Worm (Caenorhabditis elegans): ENCODE results near the gene B0198.2.
A peak's percentile ranks its signal among the peaks of the same experiment; 100 is the strongest.

The B0198.2 gene

DNA sequence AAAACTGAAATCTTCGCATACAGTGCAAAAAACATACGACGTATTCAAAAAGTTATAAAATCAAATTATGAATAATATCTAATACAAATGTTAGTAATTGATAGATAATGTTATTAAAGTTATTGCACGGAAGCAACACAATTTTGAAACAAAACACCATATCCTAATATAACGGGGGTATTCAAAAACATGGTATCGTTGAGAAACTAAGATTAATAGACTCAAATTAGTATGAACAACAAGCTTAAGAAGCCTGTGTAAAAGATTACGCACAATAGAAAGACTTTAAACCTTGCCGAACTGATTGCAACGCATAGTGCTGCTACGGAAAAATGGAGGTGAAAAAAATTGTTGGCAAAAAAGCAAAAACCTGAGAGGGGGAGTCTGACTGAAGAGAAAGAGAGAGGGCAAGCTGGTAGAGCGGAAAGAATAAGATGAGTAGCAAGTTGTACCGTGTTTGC is 20.0 kb upstream of the B0198.2 start, which contains the start of gene sma-5:
TSS of gene sma-5 (minus strand) at position 51 of the 461 bp plus-strand sequence.
- TF ChIP-seq flt-1 (GFP tag; IDR thresholded peaks at IDR 0.05) (no peak), ets-7 (tag; optimal IDR thresholded peaks at IDR 0.05) (no peak), tbx-11 (GFP tag; IDR thresholded peaks at IDR 0.05) (no peak), B0310.2 (tag; optimal IDR thresholded peaks at IDR 0.05) (no peak), pes-1 (GFP tag; IDR thresholded peaks at IDR 0.05) (no peak), hmbx-1 (tag; optimal IDR thresholded peaks at IDR 0.05) (no peak), tbx-37 (GFP tag; conservative IDR thresholded peaks at IDR 0.05) (no peak), ceh-36 (tag; optimal IDR thresholded peaks at IDR 0.05) (no peak), F13C5.2 (tag; optimal IDR thresholded peaks at IDR 0.05) (no peak), hmg-4 (GFP tag; optimal IDR thresholded peaks at IDR 0.05) (no peak), tra-4 (tag; optimal IDR thresholded peaks at IDR 0.05) (no peak), sea-1 (GFP tag; conservative IDR thresholded peaks at IDR 0.05) (no peak), ama-1 (optimal IDR thresholded peaks at IDR 0.05) (no peak), scrt-1 (GFP tag; IDR thresholded peaks at IDR 0.05) (no peak), hnd-1 (tag; optimal IDR thresholded peaks at IDR 0.05) (no peak)

- no peak for TF ChIP-seq aly-1 (tag; optimal IDR thresholded peaks at IDR 0.05)
- TF ChIP-seq pes-1 (GFP tag; IDR thresholded peaks at IDR 0.05), result no peak
- no peak for TF ChIP-seq tra-4 (tag; optimal IDR thresholded peaks at IDR 0.05)
- no peak for TF ChIP-seq scrt-1 (GFP tag; IDR thresholded peaks at IDR 0.05)
- TF ChIP-seq hmbx-1 (tag; optimal IDR thresholded peaks at IDR 0.05), result no peak
- TF ChIP-seq F13C5.2 (tag; optimal IDR thresholded peaks at IDR 0.05), result no peak
- no peak for TF ChIP-seq ceh-13 (GFP tag; optimal IDR thresholded peaks at IDR 0.05)
- no peak for TF ChIP-seq hnd-1 (tag; optimal IDR thresholded peaks at IDR 0.05)
- TF ChIP-seq hmg-4 (GFP tag; optimal IDR thresholded peaks at IDR 0.05), result no peak
- TF ChIP-seq B0310.2 (tag; optimal IDR thresholded peaks at IDR 0.05), result no peak
- no peak for TF ChIP-seq tbx-37 (GFP tag; conservative IDR thresholded peaks at IDR 0.05)
- no peak for TF ChIP-seq tbx-11 (GFP tag; IDR thresholded peaks at IDR 0.05)
- no peak for TF ChIP-seq flt-1 (GFP tag; IDR thresholded peaks at IDR 0.05)
- no peak for TF ChIP-seq ceh-36 (tag; optimal IDR thresholded peaks at IDR 0.05)
These were observed 19.1 kb upstream of the B0198.2 start for ce11 chrX:12006470-12006869.

- TF ChIP-seq ama-1 (optimal IDR thresholded peaks at IDR 0.05) (no peak), hmg-4 (GFP tag; optimal IDR thresholded peaks at IDR 0.05) (no peak), hnd-1 (tag; optimal IDR thresholded peaks at IDR 0.05) (no peak), tbx-37 (GFP tag; conservative IDR thresholded peaks at IDR 0.05) (no peak), hmbx-1 (tag; optimal IDR thresholded peaks at IDR 0.05) (no peak), F13C5.2 (tag; optimal IDR thresholded peaks at IDR 0.05) (no peak), ceh-36 (tag; optimal IDR thresholded peaks at IDR 0.05) (no peak), ceh-13 (GFP tag; optimal IDR thresholded peaks at IDR 0.05) (no peak), tra-4 (tag; optimal IDR thresholded peaks at IDR 0.05) (no peak)
These were observed 17.6 kb upstream of the B0198.2 start for ce11 chrX:12007905-12008466.

- TF ChIP-seq F13C5.2 (tag; optimal IDR thresholded peaks at IDR 0.05) (peak; percentile 47), tbx-37 (GFP tag; conservative IDR thresholded peaks at IDR 0.05) (0 out of 2 replicates have a peak, but pooled peaks have one; percentile 8), scrt-1 (GFP tag; IDR thresholded peaks at IDR 0.05) (no peak)
These were observed 7.5 kb upstream of the B0198.2 start, which contains the start of the genes nmat-1 and ucr-2.1 for ce11 chrX:12017908-12018479. TSS of gene nmat-1 (minus strand) at chrX:12018043. TSS of gene ucr-2.1 (plus strand) at chrX:12018429.

DNA sequence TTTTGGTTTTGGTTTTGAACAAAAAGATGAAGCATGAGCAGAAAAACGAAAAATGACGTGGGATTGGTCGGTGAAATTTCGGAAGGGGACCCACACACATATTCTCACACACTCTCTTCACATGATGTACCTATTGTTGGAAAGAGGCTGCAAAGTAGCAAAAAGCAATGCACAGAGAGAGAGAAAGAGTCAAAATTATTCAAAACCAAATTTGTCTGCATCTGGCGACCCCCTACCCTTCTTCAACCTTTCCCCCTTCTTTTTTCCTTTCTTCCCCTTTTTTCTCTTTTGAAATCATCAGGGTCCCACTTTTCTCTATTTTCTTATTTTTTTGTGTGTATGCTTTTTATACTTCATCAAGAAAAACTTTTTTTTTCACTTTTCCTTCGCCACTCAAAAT is 4.1 kb upstream of the B0198.2 start:
- TF ChIP-seq pes-1 (GFP tag; IDR thresholded peaks at IDR 0.05) (no peak), hmbx-1 (tag; optimal IDR thresholded peaks at IDR 0.05) (no peak), tra-4 (tag; optimal IDR thresholded peaks at IDR 0.05) (no peak), sea-1 (GFP tag; conservative IDR thresholded peaks at IDR 0.05) (no peak), aly-1 (tag; optimal IDR thresholded peaks at IDR 0.05) (no peak)

ce11 chrX:12022496-12022895 is 3.0 kb upstream of the B0198.2 start:
- TF ChIP-seq tbx-37 (GFP tag; conservative IDR thresholded peaks at IDR 0.05) (no peak), tbx-11 (GFP tag; IDR thresholded peaks at IDR 0.05) (no peak), scrt-1 (GFP tag; IDR thresholded peaks at IDR 0.05) (no peak), ceh-36 (tag; optimal IDR thresholded peaks at IDR 0.05) (no peak), flt-1 (GFP tag; IDR thresholded peaks at IDR 0.05) (no peak), tra-4 (tag; optimal IDR thresholded peaks at IDR 0.05) (no peak), hmg-4 (GFP tag; optimal IDR thresholded peaks at IDR 0.05) (no peak), sea-1 (GFP tag; conservative IDR thresholded peaks at IDR 0.05) (no peak), aly-1 (tag; optimal IDR thresholded peaks at IDR 0.05) (no peak), ets-7 (tag; optimal IDR thresholded peaks at IDR 0.05) (no peak), B0310.2 (tag; optimal IDR thresholded peaks at IDR 0.05) (no peak), hmbx-1 (tag; optimal IDR thresholded peaks at IDR 0.05) (no peak), ama-1 (optimal IDR thresholded peaks at IDR 0.05) (no peak), hnd-1 (tag; optimal IDR thresholded peaks at IDR 0.05) (no peak), ceh-13 (GFP tag; optimal IDR thresholded peaks at IDR 0.05) (no peak), F13C5.2 (tag; optimal IDR thresholded peaks at IDR 0.05) (no peak), pes-1 (GFP tag; IDR thresholded peaks at IDR 0.05) (no peak)

- TF ChIP-seq pes-1 (GFP tag; IDR thresholded peaks at IDR 0.05), result no peak
- TF ChIP-seq hmbx-1 (tag; optimal IDR thresholded peaks at IDR 0.05), result no peak
- no peak for TF ChIP-seq F13C5.2 (tag; optimal IDR thresholded peaks at IDR 0.05)
- no peak for TF ChIP-seq sea-1 (GFP tag; conservative IDR thresholded peaks at IDR 0.05)
- TF ChIP-seq hmg-4 (GFP tag; optimal IDR thresholded peaks at IDR 0.05), result no peak
- no peak for TF ChIP-seq hnd-1 (tag; optimal IDR thresholded peaks at IDR 0.05)
These were observed 8.4 kb downstream of the B0198.2 start, which contains the start of gene tsp-20 for ce11 chrX:12033937-12034336. TSS of gene tsp-20 (minus strand) at chrX:12034037.

DNA sequence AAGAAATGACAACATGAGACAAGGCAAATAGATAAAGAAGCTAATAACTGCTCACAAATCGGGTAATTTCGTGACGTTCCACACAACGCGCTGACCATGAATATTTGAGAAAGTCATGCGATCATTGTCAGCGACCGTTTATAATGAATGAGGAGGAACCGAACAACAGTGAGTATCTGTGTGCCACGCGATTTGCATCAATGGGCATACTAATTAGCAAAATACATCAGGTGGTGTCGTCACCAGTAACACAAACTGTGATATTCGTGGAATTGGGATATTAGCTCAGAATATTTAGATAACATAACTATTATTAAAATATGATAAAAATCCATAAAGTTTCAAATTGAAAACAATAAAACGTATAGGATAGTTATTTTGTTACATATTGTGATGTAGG is 9.1 kb downstream of the B0198.2 start:
- no peak for TF ChIP-seq ceh-13 (GFP tag; optimal IDR thresholded peaks at IDR 0.05)
- TF ChIP-seq tra-4 (tag; optimal IDR thresholded peaks at IDR 0.05), result no peak
- no peak for TF ChIP-seq sea-1 (GFP tag; conservative IDR thresholded peaks at IDR 0.05)
- no peak for TF ChIP-seq F13C5.2 (tag; optimal IDR thresholded peaks at IDR 0.05)
- no peak for TF ChIP-seq hmbx-1 (tag; optimal IDR thresholded peaks at IDR 0.05)
- TF ChIP-seq tbx-37 (GFP tag; conservative IDR thresholded peaks at IDR 0.05), result no peak
- no peak for TF ChIP-seq flt-1 (GFP tag; IDR thresholded peaks at IDR 0.05)
- TF ChIP-seq ceh-36 (tag; optimal IDR thresholded peaks at IDR 0.05), result no peak
- TF ChIP-seq B0310.2 (tag; optimal IDR thresholded peaks at IDR 0.05), result no peak
- TF ChIP-seq aly-1 (tag; optimal IDR thresholded peaks at IDR 0.05), result no peak
- TF ChIP-seq hmg-4 (GFP tag; optimal IDR thresholded peaks at IDR 0.05), result no peak
- no peak for TF ChIP-seq pes-1 (GFP tag; IDR thresholded peaks at IDR 0.05)
- no peak for TF ChIP-seq scrt-1 (GFP tag; IDR thresholded peaks at IDR 0.05)
